Worm (Caenorhabditis elegans): Measurements from ENCODE around the gene K02A6.2.
A peak's percentile ranks its signal among the peaks of the same experiment; 100 is the strongest.

K02A6.2 gene

ce11 chrX:8193213-8193612, 31.6 kb downstream of the K02A6.2 start:
- no peak for TF ChIP-seq sea-1 (GFP tag; conservative IDR thresholded peaks at IDR 0.05)
- no peak for TF ChIP-seq flt-1 (GFP tag; IDR thresholded peaks at IDR 0.05)
- TF ChIP-seq ceh-36 (tag; optimal IDR thresholded peaks at IDR 0.05): no peak
- no peak for TF ChIP-seq tra-4 (tag; optimal IDR thresholded peaks at IDR 0.05)
- no peak for TF ChIP-seq tbx-37 (GFP tag; conservative IDR thresholded peaks at IDR 0.05)
- TF ChIP-seq ama-1 (optimal IDR thresholded peaks at IDR 0.05): no peak
- TF ChIP-seq ceh-13 (GFP tag; optimal IDR thresholded peaks at IDR 0.05): no peak
- TF ChIP-seq aly-1 (tag; optimal IDR thresholded peaks at IDR 0.05): no peak
- no peak for TF ChIP-seq B0310.2 (tag; optimal IDR thresholded peaks at IDR 0.05)
- no peak for TF ChIP-seq tbx-11 (GFP tag; IDR thresholded peaks at IDR 0.05)
- TF ChIP-seq hmbx-1 (tag; optimal IDR thresholded peaks at IDR 0.05): no peak
- no peak for TF ChIP-seq scrt-1 (GFP tag; IDR thresholded peaks at IDR 0.05)
- no peak for TF ChIP-seq ets-7 (tag; optimal IDR thresholded peaks at IDR 0.05)
- no peak for TF ChIP-seq pes-1 (GFP tag; IDR thresholded peaks at IDR 0.05)
- TF ChIP-seq hnd-1 (tag; optimal IDR thresholded peaks at IDR 0.05): no peak
- TF ChIP-seq F13C5.2 (tag; optimal IDR thresholded peaks at IDR 0.05): no peak
- TF ChIP-seq hmg-4 (GFP tag; optimal IDR thresholded peaks at IDR 0.05): no peak

ce11 chrX:8185037-8185436, 39.8 kb downstream of the K02A6.2 start, which contains the start of gene C17H11.5:
C17H11.5 (minus strand) TSS chrX:8185137.
- TF ChIP-seq B0310.2 (tag; optimal IDR thresholded peaks at IDR 0.05) (no peak), flt-1 (GFP tag; IDR thresholded peaks at IDR 0.05) (no peak), pes-1 (GFP tag; IDR thresholded peaks at IDR 0.05) (no peak), tbx-37 (GFP tag; conservative IDR thresholded peaks at IDR 0.05) (no peak), hnd-1 (tag; optimal IDR thresholded peaks at IDR 0.05) (no peak), hmbx-1 (tag; optimal IDR thresholded peaks at IDR 0.05) (no peak), aly-1 (tag; optimal IDR thresholded peaks at IDR 0.05) (no peak), F13C5.2 (tag; optimal IDR thresholded peaks at IDR 0.05) (no peak), ama-1 (optimal IDR thresholded peaks at IDR 0.05) (no peak), ceh-13 (GFP tag; optimal IDR thresholded peaks at IDR 0.05) (no peak), ets-7 (tag; optimal IDR thresholded peaks at IDR 0.05) (no peak), tbx-11 (GFP tag; IDR thresholded peaks at IDR 0.05) (no peak), ceh-36 (tag; optimal IDR thresholded peaks at IDR 0.05) (no peak), tra-4 (tag; optimal IDR thresholded peaks at IDR 0.05) (no peak), scrt-1 (GFP tag; IDR thresholded peaks at IDR 0.05) (no peak), hmg-4 (GFP tag; optimal IDR thresholded peaks at IDR 0.05) (no peak), sea-1 (GFP tag; conservative IDR thresholded peaks at IDR 0.05) (no peak)

- TF ChIP-seq tbx-11 (GFP tag; IDR thresholded peaks at IDR 0.05) (0 out of 2 replicates have a peak, but pooled peaks have one; percentile 53), flt-1 (GFP tag; IDR thresholded peaks at IDR 0.05) (0 out of 2 replicates have a peak, but pooled peaks have one; percentile 13), sea-1 (GFP tag; conservative IDR thresholded peaks at IDR 0.05) (peak; percentile 69), tbx-37 (GFP tag; conservative IDR thresholded peaks at IDR 0.05) (peak; percentile 37; the same call in 1 of the 2 replicates), scrt-1 (GFP tag; IDR thresholded peaks at IDR 0.05) (peak; percentile 62; the same call in 1 of the 2 replicates)
Measured at ce11 chrX:8181590-8182311, 43.1 kb downstream of the K02A6.2 start, which contains the start of gene C17H11.4. C17H11.4 (minus strand) TSS chrX:8181640.

Data from whole organism, early embryonic.